Fruit fly (Drosophila melanogaster) whole organism, pupa: ENCODE data around the gene Rbp.

ENCODE experiments used
- CG13204 ChIP-seq: fragments of 200-800 bp; sonication (Bioruptor generic); optimal IDR thresholded peaks from 2 replicates; lab custom pipeline; 2018; ENCODE audit warnings: missing biosample characterization, mild to moderate bottlenecking, missing genetic modification characterization, moderate library complexity
- CG32121 ChIP-seq: fragments of 200-800 bp; sonication (Bioruptor generic); IDR thresholded peaks from 2 replicates; pipeline ENCODE4 v1.3.6; 2022; ENCODE audit warnings: missing biosample characterization, missing genetic modification characterization
- CG9948 ChIP-seq: fragments of 200-800 bp; sonication (Bioruptor generic); optimal IDR thresholded peaks from 2 replicates; lab custom pipeline; 2018; ENCODE audit warnings: missing biosample characterization, mild to moderate bottlenecking, missing genetic modification characterization, moderate library complexity
- EcR ChIP-seq: fragments of 200-800 bp; sonication (Bioruptor generic); optimal IDR thresholded peaks from 3 replicates; lab custom pipeline; 2019; ENCODE audit warnings: missing biosample characterization, missing genetic modification characterization, mild to moderate bottlenecking, moderate library complexity, missing genetic modification reagents
- Ets98B ChIP-seq: fragments of 200-800 bp; sonication (Bioruptor generic); IDR thresholded peaks from 2 replicates; pipeline ENCODE4 v1.3.6; 2022; ENCODE audit warnings: missing biosample characterization, missing genetic modification characterization
- Pif1A ChIP-seq: fragments of 200-800 bp; sonication (Bioruptor generic); optimal IDR thresholded peaks from 3 replicates; lab custom pipeline; 2016; ENCODE audit warnings: missing biosample characterization, missing genetic modification characterization
- Pif1B ChIP-seq: fragments of 200-800 bp; sonication (Bioruptor generic); optimal IDR thresholded peaks from 3 replicates; lab custom pipeline; 2016; ENCODE audit warnings: missing biosample characterization, missing genetic modification characterization
- Snoo ChIP-seq: fragments of 200-800 bp; sonication (Bioruptor generic); optimal IDR thresholded peaks from 3 replicates; lab custom pipeline; 2017; ENCODE audit warnings: missing biosample characterization, mild to moderate bottlenecking, missing genetic modification characterization, inconsistent platforms

dm6 chr3R:15328083-15328779 is 46.2 kb upstream of the Rbp start, which contains the start of the genes CG6236 and ea:
- TF ChIP-seq Ets98B (no peak), EcR (GFP tag; lab: Kevin White, UChicago) (no peak), CG9948 (no peak), CG13204 (no peak), CG32121 (no peak), Pif1B (GFP tag; lab: Kevin White, UChicago) (no peak), Snoo (tag; lab: Kevin White, UChicago) (no peak), Pif1A (GFP tag; lab: Kevin White, UChicago) (no peak)
